Worm (Caenorhabditis elegans) whole organism, L2 larva: ENCODE data around the gene ZK742.6.
A peak's percentile ranks its signal among the peaks of the same experiment; 100 is the strongest.

ENCODE experiments used
- C34F6.9 ChIP-seq: fragments of 150-350 bp; optimal IDR thresholded peaks from 2 replicates; lab custom pipeline; 2014; ENCODE audit warnings: missing biosample characterization, missing genetic modification characterization
- F13H6.1 ChIP-seq: sonication (generic microtip); optimal IDR thresholded peaks from 2 replicates; lab custom pipeline; 2016; ENCODE audit warnings: missing genetic modification characterization, missing compliant biosample characterization
- R02D3.7 ChIP-seq: fragments of 150-350 bp; optimal IDR thresholded peaks from 2 replicates; lab custom pipeline; 2014; ENCODE audit warnings: missing biosample characterization, missing genetic modification characterization
- Y55F3AM.14 ChIP-seq: fragments of 200-800 bp; sonication (Bioruptor generic); optimal IDR thresholded peaks from 2 replicates; lab custom pipeline; 2018; ENCODE audit warnings: mild to moderate bottlenecking, missing genetic modification characterization, missing compliant biosample characterization
- ZK546.5 ChIP-seq: sonication (generic microtip); optimal IDR thresholded peaks from 2 replicates; lab custom pipeline; 2017; ENCODE audit warnings: missing biosample characterization, missing genetic modification characterization
- ama-1 ChIP-seq: fragments of 150-350 bp; optimal IDR thresholded peaks from 2 replicates; lab custom pipeline; 2018; ENCODE audit warnings: inconsistent platforms
- crh-2 ChIP-seq: sonication (generic microtip); optimal IDR thresholded peaks from 2 replicates; lab custom pipeline; 2017; ENCODE audit warnings: missing biosample characterization, missing genetic modification characterization
- egl-27 ChIP-seq: sonication (generic microtip); optimal IDR thresholded peaks from 3 replicates; lab custom pipeline; 2017; ENCODE audit warnings: missing biosample characterization, missing genetic modification reagents, missing genetic modification characterization
- elt-1 ChIP-seq: fragments of 150-350 bp; optimal IDR thresholded peaks from 2 replicates; lab custom pipeline; 2014; ENCODE audit warnings: missing biosample characterization, missing genetic modification characterization
- elt-3 ChIP-seq: sonication (generic microtip); optimal IDR thresholded peaks from 2 replicates; lab custom pipeline; 2017; ENCODE audit warnings: missing biosample characterization, missing genetic modification characterization
- fos-1 ChIP-seq: fragments of 150-350 bp; optimal IDR thresholded peaks from 2 replicates; lab custom pipeline; 2014; ENCODE audit warnings: missing biosample characterization, missing genetic modification characterization
- gmeb-1 ChIP-seq: fragments of 150-350 bp; optimal IDR thresholded peaks from 2 replicates; lab custom pipeline; 2014; ENCODE audit warnings: missing biosample characterization, missing genetic modification characterization
- lin-11 ChIP-seq: fragments of 150-350 bp; sonication (generic microtip); optimal IDR thresholded peaks from 2 replicates; lab custom pipeline; 2014; ENCODE audit warnings: missing biosample characterization, missing genetic modification characterization, inconsistent platforms, mixed read lengths
- lin-39 ChIP-seq: fragments of 150-350 bp; optimal IDR thresholded peaks from 2 replicates; lab custom pipeline; 2014; ENCODE audit warnings: missing biosample characterization, missing genetic modification reagents, missing genetic modification characterization
- lsy-2 ChIP-seq, 2 experiments: fragments of 150-350 bp in 1 of 2; sonication (generic microtip) in 1 of 2; optimal IDR thresholded peaks; 2 replicates each; lab custom pipeline; 2014 to 2017; ENCODE audit warnings: missing biosample characterization in 2 of 2, missing genetic modification characterization in 2 of 2
- mbf-1 ChIP-seq: sonication (generic microtip); optimal IDR thresholded peaks from 2 replicates; lab custom pipeline; 2017; ENCODE audit warnings: missing biosample characterization, missing genetic modification characterization
- mdl-1 ChIP-seq, 2 experiments: fragments of 150-350 bp in 1 of 2; sonication (generic microtip) in 1 of 2; optimal IDR thresholded peaks; 2 replicates each; lab custom pipeline; 2017; ENCODE audit warnings: missing biosample characterization in 2 of 2, missing genetic modification characterization in 2 of 2
- nhr-10 ChIP-seq: sonication (generic microtip); optimal IDR thresholded peaks from 2 replicates; lab custom pipeline; 2017; ENCODE audit warnings: missing biosample characterization, missing genetic modification characterization
- nhr-12 ChIP-seq: fragments of 150-350 bp; optimal IDR thresholded peaks from 2 replicates; lab custom pipeline; 2014; ENCODE audit warnings: missing biosample characterization, missing genetic modification characterization
- nhr-129 ChIP-seq: fragments of 150-350 bp; optimal IDR thresholded peaks from 2 replicates; lab custom pipeline; 2014; ENCODE audit warnings: missing biosample characterization, missing genetic modification characterization
- nhr-21 ChIP-seq: fragments of 150-350 bp; optimal IDR thresholded peaks from 2 replicates; lab custom pipeline; 2014; ENCODE audit warnings: missing biosample characterization, missing genetic modification characterization
- nhr-25 ChIP-seq: fragments of 150-350 bp; sonication (generic microtip); optimal IDR thresholded peaks from 3 replicates; lab custom pipeline; 2014; ENCODE audit warnings: missing biosample characterization, missing genetic modification characterization
- nhr-77 ChIP-seq: fragments of 150-350 bp; optimal IDR thresholded peaks from 2 replicates; lab custom pipeline; 2014; ENCODE audit warnings: missing biosample characterization, missing genetic modification characterization
- peb-1 ChIP-seq: fragments of 150-350 bp; optimal IDR thresholded peaks from 2 replicates; lab custom pipeline; 2014; ENCODE audit warnings: missing biosample characterization, missing genetic modification characterization
- skn-1 ChIP-seq: sonication (generic microtip); optimal IDR thresholded peaks from 2 replicates; lab custom pipeline; 2017; ENCODE audit warnings: missing biosample characterization, missing genetic modification characterization
- sma-3 ChIP-seq: sonication (generic microtip); optimal IDR thresholded peaks from 2 replicates; lab custom pipeline; 2016; ENCODE audit warnings: missing genetic modification reagents, missing genetic modification characterization, missing compliant biosample characterization
- sma-9 ChIP-seq, 2 experiments: fragments of 150-350 bp in 1 of 2; sonication (generic microtip) in 1 of 2; optimal IDR thresholded peaks; 2 replicates each; lab custom pipeline; 2014 to 2016; ENCODE audit warnings: missing genetic modification characterization in 2 of 2, mild to moderate bottlenecking in 1 of 2, missing biosample characterization in 1 of 2, missing compliant biosample characterization in 1 of 2, missing genetic modification reagents in 1 of 2, moderate library complexity in 1 of 2
- snpc-4 ChIP-seq: fragments of 150-350 bp; optimal IDR thresholded peaks from 2 replicates; lab custom pipeline; 2014; ENCODE audit warnings: missing biosample characterization, missing genetic modification characterization
- unc-39 ChIP-seq: fragments of 150-350 bp; optimal IDR thresholded peaks from 2 replicates; lab custom pipeline; 2014; ENCODE audit warnings: missing biosample characterization, missing genetic modification characterization
- unc-55 ChIP-seq: fragments of 150-350 bp; sonication (generic microtip); optimal IDR thresholded peaks from 3 replicates; lab custom pipeline; 2014; ENCODE audit warnings: missing biosample characterization, missing genetic modification reagents, missing genetic modification characterization
- zag-1 ChIP-seq: fragments of 150-350 bp; optimal IDR thresholded peaks from 2 replicates; lab custom pipeline; 2014; ENCODE audit warnings: missing biosample characterization, missing genetic modification characterization
- ztf-4 ChIP-seq: fragments of 150-350 bp; optimal IDR thresholded peaks from 2 replicates; lab custom pipeline; 2014; ENCODE audit warnings: missing biosample characterization, missing genetic modification characterization

ZK742.6 gene

ce11 chrV:7809320-7810256 lies 5.2 kb downstream of the ZK742.6 start, which contains the start of gene ZK742.3:
TSS of gene ZK742.3 (minus strand) at chrV:7809912.
- peak; percentile 12 for TF ChIP-seq nhr-129
- TF ChIP-seq crh-2: peak; percentile 19
- TF ChIP-seq elt-3 (tag; lab: Kevin White, UChicago): no peak
- peak; percentile 47 for TF ChIP-seq sma-9 (GFP tag; optimal IDR thresholded peaks at IDR 0.05; lab: Kevin White, UChicago)
- no peak for TF ChIP-seq sma-9 (tag; optimal IDR thresholded peaks at IDR 0.05; lab: Kevin White, UChicago)
- TF ChIP-seq fos-1: peak; percentile 65

DNA sequence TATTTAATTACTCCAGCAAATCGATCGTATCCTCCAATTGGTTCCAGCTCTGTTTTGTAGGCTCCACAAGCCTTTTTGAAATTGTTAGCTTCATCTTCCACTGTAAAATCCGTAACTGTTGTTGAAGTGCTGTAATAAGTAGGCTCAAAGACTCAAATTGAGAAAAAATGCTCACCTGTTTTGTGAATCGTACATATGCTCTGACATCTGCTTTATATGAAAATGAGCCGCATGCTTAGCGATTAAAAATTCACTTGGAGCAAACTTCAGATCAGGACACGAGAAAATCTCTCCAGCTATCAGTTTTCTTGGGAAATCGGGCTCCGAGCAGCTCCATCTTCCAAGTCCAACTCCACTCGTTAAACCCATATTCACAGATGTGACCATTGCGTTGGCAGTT lies 6.3 kb downstream of the ZK742.6 start:
- TF ChIP-seq unc-39: no peak
- TF ChIP-seq nhr-129: no peak
- TF ChIP-seq elt-3 (tag; lab: Kevin White, UChicago): no peak
- no peak for TF ChIP-seq R02D3.7 (tag; lab: Kevin White, UChicago)
- no peak for TF ChIP-seq peb-1 (tag; lab: Kevin White, UChicago)
- TF ChIP-seq Y55F3AM.14: no peak
- no peak for TF ChIP-seq lin-39 (tag; lab: Kevin White, UChicago)
- TF ChIP-seq nhr-21: no peak
- no peak for TF ChIP-seq mdl-1 (tag; optimal IDR thresholded peaks at IDR 0.05; lab: Kevin White, UChicago)
- no peak for TF ChIP-seq ama-1 (lab: Kevin White, UChicago)
- no peak for TF ChIP-seq nhr-77
- no peak for TF ChIP-seq nhr-10
- no peak for TF ChIP-seq egl-27 (tag; lab: Kevin White, UChicago)
- TF ChIP-seq zag-1 (tag; lab: Kevin White, UChicago): no peak
- TF ChIP-seq fos-1: no peak

ce11 chrV:7806629-7807028 lies 8.1 kb downstream of the ZK742.6 start:
- TF ChIP-seq ama-1 (lab: Kevin White, UChicago) (peak; percentile 17), mdl-1 (tag; optimal IDR thresholded peaks at IDR 0.05; lab: Kevin White, UChicago) (no peak)

DNA sequence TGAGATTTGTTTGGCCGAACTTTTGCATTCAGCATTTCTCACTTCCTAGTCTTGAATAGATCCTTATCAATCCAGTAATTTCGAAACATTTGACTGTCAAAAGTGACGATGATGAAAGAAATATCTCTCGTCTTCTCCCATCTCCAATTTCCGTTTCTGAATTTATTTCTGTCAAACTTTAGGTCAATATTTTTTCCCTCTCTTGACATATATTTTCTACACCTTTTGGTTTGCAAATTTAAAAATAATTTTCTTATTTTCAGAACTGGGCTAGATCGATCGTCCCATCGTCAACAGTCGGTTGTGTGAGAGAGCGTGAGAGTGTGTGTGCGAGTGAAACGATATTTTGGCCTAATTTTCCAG lies 10.0 kb downstream of the ZK742.6 start, which contains the start of gene xpo-1:
xpo-1 (plus strand) TSS at position 264 of the 363 bp plus-strand sequence.
- TF ChIP-seq fos-1 (no peak), ztf-4 (tag; lab: Kevin White, UChicago) (no peak), elt-1 (tag; lab: Kevin White, UChicago) (no peak), nhr-25 (no peak), gmeb-1 (no peak)

DNA sequence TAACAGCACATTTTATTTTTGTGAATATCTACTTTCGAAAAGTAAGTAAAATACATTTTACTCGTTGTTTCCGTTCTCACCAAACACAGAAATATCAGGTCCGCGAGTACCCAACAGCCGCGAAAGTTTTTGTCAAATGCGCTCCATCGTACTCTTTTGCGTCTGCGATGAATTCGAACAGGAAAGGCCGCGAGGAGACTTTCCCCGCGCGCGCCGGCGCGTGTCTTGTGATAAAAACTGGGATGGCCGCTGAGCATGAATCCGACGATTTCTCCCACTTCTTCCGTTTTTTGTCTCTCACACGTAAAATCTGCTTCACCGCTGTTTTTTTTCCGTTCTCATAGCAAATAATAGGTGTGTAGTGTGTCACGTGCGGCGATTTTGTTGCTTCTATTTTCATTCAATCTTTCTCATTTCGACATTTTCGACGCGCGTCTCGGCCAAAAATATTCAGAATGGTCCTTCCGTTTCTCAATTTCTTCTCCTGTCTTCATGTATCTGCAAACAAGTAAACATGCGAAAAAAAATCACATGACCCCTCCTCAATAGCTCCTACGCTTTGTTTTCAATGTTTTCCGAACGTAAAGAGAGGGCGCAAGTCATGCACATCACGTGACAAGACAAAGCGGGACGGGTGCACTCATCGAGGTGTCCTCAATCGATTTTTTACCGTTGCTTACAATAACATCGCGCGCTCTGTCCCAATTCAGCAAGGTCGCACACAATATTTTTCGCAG lies 10.5 kb downstream of the ZK742.6 start, which contains the start of gene uvs-1:
uvs-1 (minus strand) TSS at position 145 of the 737 bp plus-strand sequence.
- TF ChIP-seq unc-55 (GFP tag; lab: Kevin White, UChicago) (peak; percentile 69), gmeb-1 (peak; percentile 6), fos-1 (peak; percentile 45), nhr-25 (peak; percentile 23), Y55F3AM.14 (no peak), sma-9 (GFP tag; optimal IDR thresholded peaks at IDR 0.05; lab: Kevin White, UChicago) (peak; percentile 18), sma-9 (tag; optimal IDR thresholded peaks at IDR 0.05; lab: Kevin White, UChicago) (no peak), F13H6.1 (no peak), crh-2 (peak; percentile 29), sma-3 (GFP tag; lab: Kevin White, UChicago) (peak; percentile 37), C34F6.9 (tag; lab: Kevin White, UChicago) (peak; percentile 68), lsy-2 (tag; optimal IDR thresholded peaks at IDR 0.05; lab: Kevin White, UChicago) (peak in 1 of 2 experiments; percentile 19), nhr-129 (peak; percentile 73), snpc-4 (no peak), zag-1 (tag; lab: Kevin White, UChicago) (no peak)

DNA sequence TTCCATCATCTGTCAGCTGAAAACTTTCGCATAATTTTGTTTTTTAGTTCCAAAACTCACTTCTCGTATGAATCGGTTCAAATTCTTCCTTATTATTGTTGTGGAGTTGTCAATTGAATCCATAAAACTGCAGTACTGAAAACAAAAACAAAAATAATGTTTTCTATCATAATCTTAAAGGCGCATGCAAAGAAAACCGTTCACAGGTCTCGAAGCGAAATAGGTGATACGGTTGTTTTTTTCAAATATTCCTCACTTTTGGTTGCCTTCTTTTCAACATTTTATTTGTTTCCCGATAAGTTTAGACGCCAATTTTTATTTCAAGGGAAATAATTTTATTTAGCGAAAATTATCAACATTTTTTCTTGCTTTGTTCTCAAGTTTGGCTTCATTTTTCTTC lies 11.2 kb downstream of the ZK742.6 start:
- no peak for TF ChIP-seq unc-55 (GFP tag; lab: Kevin White, UChicago)
- TF ChIP-seq nhr-12: no peak
- TF ChIP-seq ZK546.5: no peak
- TF ChIP-seq fos-1: no peak
- no peak for TF ChIP-seq zag-1 (tag; lab: Kevin White, UChicago)
- no peak for TF ChIP-seq crh-2
- TF ChIP-seq lin-11: no peak
- TF ChIP-seq C34F6.9 (tag; lab: Kevin White, UChicago): no peak
- no peak for TF ChIP-seq snpc-4
- no peak for TF ChIP-seq nhr-21
- no peak for TF ChIP-seq mbf-1 (tag; lab: Kevin White, UChicago)
- TF ChIP-seq nhr-129: no peak
- TF ChIP-seq gmeb-1: no peak
- no peak for TF ChIP-seq sma-9 (GFP tag; optimal IDR thresholded peaks at IDR 0.05; lab: Kevin White, UChicago)
- no peak for TF ChIP-seq sma-9 (tag; optimal IDR thresholded peaks at IDR 0.05; lab: Kevin White, UChicago)
- no peak for TF ChIP-seq skn-1 (tag; lab: Kevin White, UChicago)
- no peak for TF ChIP-seq elt-3 (tag; lab: Kevin White, UChicago)
